Fruit fly (Drosophila melanogaster) whole organism, wandering third instar larva: ENCODE measurements around the gene CG5191.

Source experiments
- Abd-B ChIP-seq: fragments of >200 bp; optimal IDR thresholded peaks from 2 replicates; lab custom pipeline; 2017; ENCODE audit warnings: missing biosample characterization, missing genetic modification characterization
- Jra ChIP-seq: sonication (Bioruptor generic); optimal IDR thresholded peaks from 2 replicates; lab custom pipeline; 2016; ENCODE audit warnings: missing biosample characterization, missing genetic modification characterization
- Mio ChIP-seq: sonication (Bioruptor generic); optimal IDR thresholded peaks from 2 replicates; lab custom pipeline; 2016; ENCODE audit warnings: missing biosample characterization, missing genetic modification characterization
- N ChIP-seq: fragments of >200 bp; optimal IDR thresholded peaks from 2 replicates; lab custom pipeline; 2018; ENCODE audit warnings: missing biosample characterization, missing external identifiers, missing genetic modification characterization
- Sp1 ChIP-seq: fragments of 200-800 bp; sonication (Bioruptor generic); optimal IDR thresholded peaks from 3 replicates; lab custom pipeline; 2019; ENCODE audit warnings: missing biosample characterization, mild to moderate bottlenecking, missing genetic modification characterization, moderate library complexity
- dmrt93B ChIP-seq: fragments of 200-800 bp; sonication (Bioruptor generic); optimal IDR thresholded peaks from 2 replicates; lab custom pipeline; 2018; ENCODE audit warnings: missing biosample characterization, mild to moderate bottlenecking, missing genetic modification characterization
- pan ChIP-seq: fragments of >200 bp; optimal IDR thresholded peaks from 2 replicates; lab custom pipeline; 2017
- psq ChIP-seq: fragments of 200-800 bp; sonication (Bioruptor generic); optimal IDR thresholded peaks from 3 replicates; lab custom pipeline; 2017; ENCODE audit warnings: missing biosample characterization, mild to moderate bottlenecking, missing genetic modification characterization, moderate library complexity
- usp ChIP-seq: fragments of >200 bp; optimal IDR thresholded peaks from 2 replicates; lab custom pipeline; 2017; ENCODE audit warnings: missing biosample characterization, missing genetic modification characterization
- woc ChIP-seq: sonication (Bioruptor generic); optimal IDR thresholded peaks from 2 replicates; lab custom pipeline; 2016; ENCODE audit warnings: missing biosample characterization, mild to moderate bottlenecking, missing genetic modification characterization

DNA sequence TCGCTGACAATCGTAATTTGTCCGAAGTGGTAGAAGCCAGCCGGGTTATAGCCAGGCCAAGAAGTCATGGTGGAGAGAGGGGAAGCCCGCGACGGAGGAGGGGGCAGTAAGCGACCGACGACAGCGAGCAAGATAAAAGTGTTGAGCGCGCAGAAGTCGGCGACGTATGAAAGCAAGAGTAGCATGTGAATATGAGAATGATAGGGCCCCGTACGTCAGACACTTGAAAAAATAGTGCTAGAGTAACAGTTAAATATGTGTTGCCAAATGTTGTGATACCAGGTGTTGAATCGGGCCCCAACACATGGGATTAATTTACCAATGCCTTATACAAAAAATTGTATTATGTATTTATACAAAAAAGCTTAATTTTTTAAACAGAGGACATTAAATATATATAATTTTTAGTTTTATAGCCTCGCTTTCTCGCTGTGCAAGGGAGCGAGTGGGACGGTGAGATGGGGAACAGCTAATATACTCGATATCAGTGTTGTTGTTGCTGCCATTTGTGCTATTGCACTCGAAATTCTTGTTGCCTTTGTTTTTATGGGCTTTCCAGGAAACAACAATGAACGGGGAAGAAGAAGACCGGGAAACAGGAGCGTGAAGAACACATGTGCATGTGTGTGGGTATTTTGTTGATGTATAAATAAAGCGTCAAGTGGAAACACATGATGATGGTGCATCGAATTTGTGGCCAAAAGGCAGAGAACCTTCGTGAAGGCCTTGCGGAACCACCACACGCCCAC, 10.6 kb upstream of the CG5191 start:
- peak; percentile 82 for TF ChIP-seq Sp1 (GFP tag; lab: Kevin White, UChicago)
- peak; percentile 84 for TF ChIP-seq psq (GFP tag; lab: Kevin White, UChicago)
- peak; percentile 63 for TF ChIP-seq dmrt93B (GFP tag; lab: Kevin White, UChicago)
- no peak for TF ChIP-seq Mio
- TF ChIP-seq usp (GFP tag; lab: Kevin White, UChicago) = no peak
- no peak for TF ChIP-seq pan
- no peak for TF ChIP-seq Abd-B
- no peak for TF ChIP-seq N
- no peak for TF ChIP-seq Jra (GFP tag; lab: Kevin White, UChicago)
- peak; percentile 37 for TF ChIP-seq woc
